Worm (Caenorhabditis elegans) whole organism, early embryonic: Measurements from ENCODE around the gene C14F11.7.
A peak's percentile ranks its signal among the peaks of the same experiment; 100 is the strongest.

Experiments
- B0310.2 ChIP-seq: sonication (generic microtip); optimal IDR thresholded peaks from 2 replicates; lab custom pipeline; 2016; ENCODE audit warnings: mild to moderate bottlenecking, missing genetic modification characterization, missing compliant biosample characterization
- ama-1 ChIP-seq: fragments of 150-350 bp; optimal IDR thresholded peaks from 2 replicates; lab custom pipeline; 2014
- ceh-13 ChIP-seq: fragments of 200-800 bp; sonication (Bioruptor generic); optimal IDR thresholded peaks from 2 replicates; lab custom pipeline; 2018; ENCODE audit warnings: mild to moderate bottlenecking, missing genetic modification characterization, missing compliant biosample characterization
- flt-1 ChIP-seq: fragments of 200-800 bp; sonication (Bioruptor generic); IDR thresholded peaks from 2 replicates; pipeline ENCODE4 v1.3.6; 2022; ENCODE audit warnings: missing genetic modification characterization, missing compliant biosample characterization
- pes-1 ChIP-seq: fragments of 200-800 bp; sonication (Bioruptor generic); IDR thresholded peaks from 2 replicates; pipeline ENCODE4 v1.3.6; 2022; ENCODE audit warnings: missing genetic modification reagents, missing genetic modification characterization, missing compliant biosample characterization
- scrt-1 ChIP-seq: fragments of 200-800 bp; sonication (Bioruptor generic); IDR thresholded peaks from 2 replicates; pipeline ENCODE4 v1.3.6; 2022; ENCODE audit warnings: missing genetic modification characterization, missing compliant biosample characterization
- tbx-37 ChIP-seq: fragments of 200-800 bp; sonication (Bioruptor generic); conservative IDR thresholded peaks from 2 replicates; pipeline ENCODE4 v1.3.6; 2022; ENCODE audit warnings: missing genetic modification reagents, missing genetic modification characterization, missing compliant biosample characterization

- TF ChIP-seq ama-1 (lab: Kevin White, UChicago) (peak; percentile 58), flt-1 (GFP tag; lab: Robert Waterston, UW) (peak; percentile 95), tbx-37 (GFP tag; lab: Robert Waterston, UW) (peak; percentile 98), pes-1 (peak; percentile 98), B0310.2 (tag; lab: Kevin White, UChicago) (peak; percentile 96), ceh-13 (GFP tag; lab: Kevin White, UChicago) (peak; percentile 93), scrt-1 (peak; percentile 94)
Observed at ce11 chrX:6207687-6208088, 675 bp downstream of the C14F11.7 start, which contains the start of gene T13C5.6.
